Worm (Caenorhabditis elegans): ENCODE measurements around the gene C08H9.16.

ce11 chrII:9892409-9892808, at the start of gene C08H9.16:
- no peak for TF ChIP-seq flt-1 (GFP tag; IDR thresholded peaks at IDR 0.05)
- no peak for TF ChIP-seq cog-1 (tag; optimal IDR thresholded peaks at IDR 0.05)
- TF ChIP-seq klf-2 (GFP tag; conservative IDR thresholded peaks at IDR 0.05), result no peak

Measured in whole organism, midembryonic.